Worm (Caenorhabditis elegans): ENCODE measurements around the gene F46G10.1.
A peak's percentile ranks its signal among the peaks of the same experiment; 100 is the strongest.

F46G10.1 gene

ce11 chrX:13315093-13315492 lies 3.5 kb upstream of the F46G10.1 start:
- TF ChIP-seq snpc-4 (tag; optimal IDR thresholded peaks at IDR 0.05): no peak
- no peak for TF ChIP-seq pag-3 (tag; optimal IDR thresholded peaks at IDR 0.05; ENCODE audit: borderline replicate concordance, insufficient read depth)
- no peak for TF ChIP-seq lir-3 (tag; optimal IDR thresholded peaks at IDR 0.05; ENCODE audit: poor library complexity)
- no peak for TF ChIP-seq ceh-63 (GFP tag; optimal IDR thresholded peaks at IDR 0.05)
- no peak for TF ChIP-seq hpl-2 (GFP tag; optimal IDR thresholded peaks at IDR 0.05)
- no peak for TF ChIP-seq ama-1 (optimal IDR thresholded peaks at IDR 0.05)
- TF ChIP-seq xbp-1 (tag; optimal IDR thresholded peaks at IDR 0.05): no peak
- TF ChIP-seq mdl-1 (tag; optimal IDR thresholded peaks at IDR 0.05): peak in 1 of 2 experiments; percentile 5
- TF ChIP-seq nhr-47 (tag; optimal IDR thresholded peaks at IDR 0.05): no peak
- no peak for TF ChIP-seq efl-1 (optimal IDR thresholded peaks at IDR 0.05)
- no peak for TF ChIP-seq efl-1 (GFP tag; optimal IDR thresholded peaks at IDR 0.05 in 1 of 2)
- no peak for TF ChIP-seq nhr-237 (tag; optimal IDR thresholded peaks at IDR 0.05)
- TF ChIP-seq nhr-76 (tag; optimal IDR thresholded peaks at IDR 0.05): no peak
- no peak for TF ChIP-seq hlh-4 (tag; optimal IDR thresholded peaks at IDR 0.05)
- peak in 1 of 2 experiments; percentile 48 for TF ChIP-seq lin-35 (GFP tag; optimal IDR thresholded peaks at IDR 0.05)
- no peak for TF ChIP-seq swsn-7 (tag; optimal IDR thresholded peaks at IDR 0.05)
- peak; percentile 43 for TF ChIP-seq mep-1 (tag; optimal IDR thresholded peaks at IDR 0.05)
- no peak for TF ChIP-seq grh-1 (GFP tag; IDR thresholded peaks at IDR 0.05)
- TF ChIP-seq irx-1 (tag; optimal IDR thresholded peaks at IDR 0.05): no peak
- no peak for TF ChIP-seq ceh-82 (tag; optimal IDR thresholded peaks at IDR 0.05)
- TF ChIP-seq nhr-85 (tag): peak; percentile 89
- peak in 1 of 6 experiments; percentile 87 for TF ChIP-seq elt-3 (tag; optimal IDR thresholded peaks at IDR 0.05)
- no peak for TF ChIP-seq sptf-1 (tag; optimal IDR thresholded peaks at IDR 0.05)
- TF ChIP-seq tlp-1 (tag; optimal IDR thresholded peaks at IDR 0.05): no peak
- TF ChIP-seq vab-15 (tag; optimal IDR thresholded peaks at IDR 0.05): peak; percentile 46
- TF ChIP-seq lin-14 (GFP tag; optimal IDR thresholded peaks at IDR 0.05): peak; percentile 52
- no peak for TF ChIP-seq ztf-4 (tag; optimal IDR thresholded peaks at IDR 0.05)
- peak; percentile 28 for TF ChIP-seq unc-130 (tag; optimal IDR thresholded peaks at IDR 0.05)
- TF ChIP-seq dsc-1 (tag; optimal IDR thresholded peaks at IDR 0.05): no peak
- TF ChIP-seq alr-1 (tag; optimal IDR thresholded peaks at IDR 0.05; ENCODE audit: borderline replicate concordance): no peak
- TF ChIP-seq isw-1 (GFP tag; IDR thresholded peaks at IDR 0.05): no peak
- peak; percentile 55 for TF ChIP-seq nhr-20 (tag; optimal IDR thresholded peaks at IDR 0.05)
- peak; percentile 26 for TF ChIP-seq tbx-2 (tag; optimal IDR thresholded peaks at IDR 0.05)
- peak; percentile 75 for TF ChIP-seq nhr-71 (tag; optimal IDR thresholded peaks at IDR 0.05)
- TF ChIP-seq dpl-1 (GFP tag; optimal IDR thresholded peaks at IDR 0.05): no peak
- TF ChIP-seq ztf-11 (tag; optimal IDR thresholded peaks at IDR 0.05): no peak
- TF ChIP-seq blmp-1 (tag; optimal IDR thresholded peaks at IDR 0.05): peak; percentile 41
- TF ChIP-seq nhr-19 (GFP tag; conservative IDR thresholded peaks at IDR 0.05): peak; percentile 28
- no peak for TF ChIP-seq elt-2 (tag; optimal IDR thresholded peaks at IDR 0.05)
- no peak for TF ChIP-seq nhr-11 (tag; optimal IDR thresholded peaks at IDR 0.05)
- TF ChIP-seq snu-23 (GFP tag; optimal IDR thresholded peaks at IDR 0.05): peak; percentile 7
- no peak for TF ChIP-seq nhr-84 (tag; optimal IDR thresholded peaks at IDR 0.05)

ce11 chrX:13310763-13311162 lies 792 bp downstream of the F46G10.1 start:
- TF ChIP-seq lin-35 (GFP tag; optimal IDR thresholded peaks at IDR 0.05) (peak in 1 of 2 experiments; percentile 60), jun-1 (tag; optimal IDR thresholded peaks at IDR 0.05) (peak; percentile 12), unc-30 (tag; optimal IDR thresholded peaks at IDR 0.05) (no peak), unc-62 (GFP tag; optimal IDR thresholded peaks at IDR 0.05) (no peak), nhr-20 (tag; optimal IDR thresholded peaks at IDR 0.05) (peak; percentile 19), pqm-1 (tag; optimal IDR thresholded peaks at IDR 0.05) (peak; percentile 76), lin-14 (GFP tag; optimal IDR thresholded peaks at IDR 0.05) (peak; percentile 22), nhr-90 (tag; optimal IDR thresholded peaks at IDR 0.05; ENCODE audit: poor library complexity) (peak; percentile 13), pag-3 (tag; optimal IDR thresholded peaks at IDR 0.05; ENCODE audit: borderline replicate concordance, insufficient read depth) (no peak), elt-2 (tag; optimal IDR thresholded peaks at IDR 0.05) (peak; percentile 88), efl-3 (GFP tag; optimal IDR thresholded peaks at IDR 0.05) (no peak), mdl-1 (tag; optimal IDR thresholded peaks at IDR 0.05) (peak in 1 of 2 experiments; percentile 30), zip-4 (GFP tag; optimal IDR thresholded peaks at IDR 0.05) (no peak)
